Worm (Caenorhabditis elegans) whole organism, L1 larva: ENCODE data around the gene C07A4.2.

Experiments
- C16A3.4 ChIP-seq: fragments of 150-350 bp; optimal IDR thresholded peaks from 2 replicates; lab custom pipeline; 2014; ENCODE audit warnings: missing biosample characterization, missing genetic modification characterization
- F16B12.6 ChIP-seq: fragments of 150-350 bp; optimal IDR thresholded peaks from 2 replicates; lab custom pipeline; 2014; ENCODE audit warnings: missing biosample characterization, missing genetic modification characterization
- ama-1 ChIP-seq: fragments of 150-350 bp; optimal IDR thresholded peaks from 2 replicates; lab custom pipeline; 2014
- blmp-1 ChIP-seq: fragments of 150-350 bp; optimal IDR thresholded peaks from 2 replicates; lab custom pipeline; 2014; ENCODE audit warnings: missing biosample characterization, missing genetic modification characterization
- ceh-63 ChIP-seq: fragments of 200-800 bp; sonication (Bioruptor generic); optimal IDR thresholded peaks from 2 replicates; lab custom pipeline; 2018; ENCODE audit warnings: mild to moderate bottlenecking, missing genetic modification characterization, missing compliant biosample characterization
- ceh-8 ChIP-seq: fragments of 200-800 bp; sonication (Bioruptor generic); optimal IDR thresholded peaks from 2 replicates; lab custom pipeline; 2018; ENCODE audit warnings: mild to moderate bottlenecking, missing genetic modification characterization, moderate library complexity, missing compliant biosample characterization
- ceh-82 ChIP-seq, 3 experiments: fragments of 150-350 bp in 1 of 3; sonication (generic microtip) in 2 of 3; optimal IDR thresholded peaks; 2 replicates each; lab custom pipeline; 2014 to 2017; ENCODE audit warnings: missing biosample characterization in 3 of 3, missing genetic modification characterization in 3 of 3
- ceh-90 ChIP-seq: sonication (generic microtip); optimal IDR thresholded peaks from 2 replicates; lab custom pipeline; 2016; ENCODE audit warnings: missing genetic modification characterization, missing compliant biosample characterization
- ces-1 ChIP-seq: fragments of 150-350 bp; optimal IDR thresholded peaks from 2 replicates; lab custom pipeline; 2014; ENCODE audit warnings: missing biosample characterization, missing genetic modification reagents, missing genetic modification characterization
- dpl-1 ChIP-seq, 3 experiments: fragments of 150-350 bp in 2 of 3; sonication (generic microtip) in 1 of 3; optimal IDR thresholded peaks; 2 replicates each; lab custom pipeline; 2014 to 2017; ENCODE audit warnings: missing biosample characterization in 3 of 3, missing genetic modification characterization in 3 of 3, missing genetic modification reagents in 3 of 3
- dsc-1 ChIP-seq: sonication (generic microtip); optimal IDR thresholded peaks from 2 replicates; lab custom pipeline; 2016; ENCODE audit warnings: mild to moderate bottlenecking, missing genetic modification characterization, missing compliant biosample characterization
- efl-1 ChIP-seq, 4 experiments: fragments of 150-350 bp; optimal IDR thresholded peaks in 3 of 4; peaks in 1 of 4; 1 replicate in 1 of 4; 2 replicates in 3 of 4; lab custom pipeline; 2014; ENCODE audit warnings: missing biosample characterization in 2 of 4, missing genetic modification characterization in 2 of 4, missing genetic modification reagents in 2 of 4
- efl-3 ChIP-seq: fragments of 200-800 bp; sonication (Bioruptor generic); optimal IDR thresholded peaks from 2 replicates; lab custom pipeline; 2018; ENCODE audit warnings: mild to moderate bottlenecking, missing genetic modification characterization, missing compliant biosample characterization
- egl-27 ChIP-seq, 2 experiments: fragments of 150-350 bp in 1 of 2; sonication (generic microtip); optimal IDR thresholded peaks; 3 replicates each; lab custom pipeline; 2017 to 2018; ENCODE audit warnings: missing biosample characterization in 2 of 2, missing genetic modification characterization in 2 of 2, missing genetic modification reagents in 2 of 2
- elt-3 ChIP-seq, 6 experiments: fragments of 150-350 bp in 1 of 6; sonication (generic microtip); optimal IDR thresholded peaks; 2 replicates each; lab custom pipeline; 2017 to 2018; ENCODE audit warnings: missing biosample characterization in 6 of 6, missing genetic modification characterization in 6 of 6, inconsistent platforms in 1 of 6
- fkh-10 ChIP-seq: sonication (generic microtip); optimal IDR thresholded peaks from 2 replicates; lab custom pipeline; 2017; ENCODE audit warnings: missing biosample characterization, missing genetic modification reagents, missing genetic modification characterization
- fkh-8 ChIP-seq: sonication (generic microtip); optimal IDR thresholded peaks from 2 replicates; lab custom pipeline; 2016; ENCODE audit warnings: mild to moderate bottlenecking, missing genetic modification characterization, missing compliant biosample characterization
- hlh-17 ChIP-seq: fragments of 200-800 bp; sonication (Bioruptor generic); optimal IDR thresholded peaks from 2 replicates; lab custom pipeline; 2018; ENCODE audit warnings: missing genetic modification characterization, mild to moderate bottlenecking, missing compliant biosample characterization, moderate library complexity, borderline replicate concordance
- hpl-2 ChIP-seq: fragments of 150-350 bp; optimal IDR thresholded peaks from 2 replicates; lab custom pipeline; 2014; ENCODE audit warnings: missing biosample characterization, missing genetic modification reagents, missing genetic modification characterization
- irx-1 ChIP-seq: sonication (generic microtip); optimal IDR thresholded peaks from 2 replicates; lab custom pipeline; 2016; ENCODE audit warnings: missing genetic modification characterization, missing compliant biosample characterization
- isw-1 ChIP-seq: fragments of 200-800 bp; sonication (Bioruptor generic); IDR thresholded peaks from 2 replicates; pipeline ENCODE4 v1.3.6; 2022; ENCODE audit warnings: missing genetic modification characterization, missing compliant biosample characterization
- jun-1 ChIP-seq: fragments of 150-350 bp; optimal IDR thresholded peaks from 2 replicates; lab custom pipeline; 2014; ENCODE audit warnings: missing biosample characterization, missing genetic modification reagents, missing genetic modification characterization
- lin-13 ChIP-seq: fragments of 150-350 bp; optimal IDR thresholded peaks from 2 replicates; lab custom pipeline; 2014; ENCODE audit warnings: missing biosample characterization, missing genetic modification reagents, missing genetic modification characterization
- lin-15B ChIP-seq: fragments of 150-350 bp; sonication (generic microtip); optimal IDR thresholded peaks from 3 replicates; lab custom pipeline; 2014; ENCODE audit warnings: missing biosample characterization, missing genetic modification characterization
- lin-35 ChIP-seq, 2 experiments: fragments of 150-350 bp; optimal IDR thresholded peaks; 2 replicates each; lab custom pipeline; 2014; ENCODE audit warnings: missing biosample characterization in 2 of 2, missing genetic modification characterization in 2 of 2, missing genetic modification reagents in 2 of 2
- lin-39 ChIP-seq: fragments of 150-350 bp; optimal IDR thresholded peaks from 2 replicates; lab custom pipeline; 2014; ENCODE audit warnings: missing biosample characterization, missing genetic modification reagents, missing genetic modification characterization
- mab-9 ChIP-seq: fragments of 200-800 bp; sonication (Bioruptor generic); IDR thresholded peaks from 2 replicates; pipeline ENCODE4 v1.3.6; 2022; ENCODE audit warnings: missing genetic modification reagents, missing genetic modification characterization, missing compliant biosample characterization
- mef-2 ChIP-seq: fragments of 150-350 bp; optimal IDR thresholded peaks from 2 replicates; lab custom pipeline; 2014; ENCODE audit warnings: missing biosample characterization, missing genetic modification characterization
- nhr-20 ChIP-seq: sonication (generic microtip); optimal IDR thresholded peaks from 2 replicates; lab custom pipeline; 2016; ENCODE audit warnings: mild to moderate bottlenecking, missing genetic modification characterization, missing compliant biosample characterization
- nhr-71 ChIP-seq: sonication (generic microtip); optimal IDR thresholded peaks from 2 replicates; lab custom pipeline; 2016; ENCODE audit warnings: mild to moderate bottlenecking, missing genetic modification characterization, moderate library complexity, missing compliant biosample characterization
- nhr-76 ChIP-seq: sonication (generic microtip); optimal IDR thresholded peaks from 2 replicates; lab custom pipeline; 2017; ENCODE audit warnings: missing biosample characterization, missing genetic modification characterization
- nhr-77 ChIP-seq: fragments of 150-350 bp; optimal IDR thresholded peaks from 2 replicates; lab custom pipeline; 2014; ENCODE audit warnings: missing biosample characterization, missing genetic modification characterization
- nhr-84 ChIP-seq: sonication (generic microtip); optimal IDR thresholded peaks from 2 replicates; lab custom pipeline; 2017; ENCODE audit warnings: missing biosample characterization, missing genetic modification characterization
- nhr-85 ChIP-seq: sonication (generic microtip); peaks from one replicate; lab custom pipeline; 2016; ENCODE audit warnings: missing genetic modification characterization, inconsistent platforms, missing compliant biosample characterization
- nhr-90 ChIP-seq: sonication (generic microtip); optimal IDR thresholded peaks from 2 replicates; lab custom pipeline; 2016; ENCODE audit warnings: mild to moderate bottlenecking, missing genetic modification characterization, missing compliant biosample characterization; ENCODE audit not compliant: poor library complexity
- pax-3 ChIP-seq: fragments of 200-800 bp; sonication (Bioruptor generic); optimal IDR thresholded peaks from 2 replicates; lab custom pipeline; 2018; ENCODE audit warnings: mild to moderate bottlenecking, missing genetic modification characterization, moderate library complexity, missing compliant biosample characterization
- rnt-1 ChIP-seq: sonication (generic microtip); optimal IDR thresholded peaks from 2 replicates; lab custom pipeline; 2016; ENCODE audit warnings: mild to moderate bottlenecking, missing genetic modification characterization, moderate library complexity, missing compliant biosample characterization
- snpc-4 ChIP-seq: fragments of 150-350 bp; optimal IDR thresholded peaks from 2 replicates; lab custom pipeline; 2014; ENCODE audit warnings: missing biosample characterization, missing genetic modification characterization
- sox-4 ChIP-seq: sonication (generic microtip); optimal IDR thresholded peaks from 2 replicates; lab custom pipeline; 2016; ENCODE audit warnings: missing genetic modification characterization, missing compliant biosample characterization
- tbx-2 ChIP-seq: sonication (generic microtip); optimal IDR thresholded peaks from 2 replicates; lab custom pipeline; 2016; ENCODE audit warnings: missing genetic modification characterization, missing compliant biosample characterization
- unc-130 ChIP-seq: fragments of 150-350 bp; optimal IDR thresholded peaks from 2 replicates; lab custom pipeline; 2017; ENCODE audit warnings: missing biosample characterization, missing genetic modification characterization, inconsistent platforms
- unc-30 ChIP-seq: sonication (generic microtip); optimal IDR thresholded peaks from 2 replicates; lab custom pipeline; 2017; ENCODE audit warnings: missing biosample characterization, missing genetic modification characterization
- unc-62 ChIP-seq: fragments of 150-350 bp; optimal IDR thresholded peaks from 2 replicates; lab custom pipeline; 2014; ENCODE audit warnings: missing biosample characterization, missing genetic modification reagents, missing genetic modification characterization
- xbp-1 ChIP-seq: sonication (generic microtip); optimal IDR thresholded peaks from 2 replicates; lab custom pipeline; 2016; ENCODE audit warnings: missing genetic modification characterization, missing compliant biosample characterization
- zag-1 ChIP-seq: fragments of 150-350 bp; optimal IDR thresholded peaks from 2 replicates; lab custom pipeline; 2014; ENCODE audit warnings: missing biosample characterization, missing genetic modification characterization
- zip-4 ChIP-seq: fragments of 200-800 bp; sonication (Bioruptor generic); optimal IDR thresholded peaks from 2 replicates; lab custom pipeline; 2018; ENCODE audit warnings: mild to moderate bottlenecking, missing genetic modification characterization, moderate library complexity, missing compliant biosample characterization
- ztf-11 ChIP-seq, 2 experiments: sonication (generic microtip); optimal IDR thresholded peaks; 2 replicates each; lab custom pipeline; 2016 to 2017; ENCODE audit warnings: missing genetic modification characterization in 2 of 2, missing biosample characterization in 1 of 2, missing compliant biosample characterization in 1 of 2
- ztf-4 ChIP-seq: fragments of 150-350 bp; optimal IDR thresholded peaks from 2 replicates; lab custom pipeline; 2014; ENCODE audit warnings: missing biosample characterization, missing genetic modification characterization

C07A4.2 gene

ce11 chrX:10146592-10146991 lies 25.4 kb upstream of the C07A4.2 start, which contains the start of gene unc-115 (continued):
- TF ChIP-seq dpl-1 (GFP tag; optimal IDR thresholded peaks at IDR 0.05; lab: Kevin White, UChicago), result peak in 1 of 3 experiments; percentile 42
- peak; percentile 6 for TF ChIP-seq zip-4 (GFP tag; lab: Kevin White, UChicago)
- peak; percentile 23 for TF ChIP-seq pax-3 (tag; lab: Kevin White, UChicago)
- no peak for TF ChIP-seq ama-1
- TF ChIP-seq nhr-20 (tag; lab: Kevin White, UChicago), result peak; percentile 85
- TF ChIP-seq mef-2, result peak; percentile 18
- peak; percentile 78 for TF ChIP-seq fkh-8
- peak; percentile 56 to 64 for TF ChIP-seq lin-35 (GFP tag; optimal IDR thresholded peaks at IDR 0.05; lab: Kevin White, UChicago)
- no peak for TF ChIP-seq zag-1 (tag; lab: Kevin White, UChicago)
- peak; percentile 78 for TF ChIP-seq dsc-1 (tag; lab: Kevin White, UChicago)
- peak; percentile 65 for TF ChIP-seq jun-1 (tag; lab: Kevin White, UChicago)
- peak; percentile 82 for TF ChIP-seq blmp-1 (tag; lab: Kevin White, UChicago)
- TF ChIP-seq mab-9 (GFP tag; lab: Robert Waterston, UW), result peak; percentile 76
- TF ChIP-seq efl-3 (GFP tag; lab: Kevin White, UChicago), result no peak
- no peak for TF ChIP-seq lin-39
- peak; percentile 73 for TF ChIP-seq ztf-4
- TF ChIP-seq sox-4 (tag; lab: Kevin White, UChicago), result peak; percentile 26
- TF ChIP-seq ceh-63, result no peak
- peak; percentile 76 for TF ChIP-seq fkh-10 (GFP tag; lab: Kevin White, UChicago)
- peak; percentile 86 for TF ChIP-seq nhr-85 (tag; lab: Kevin White, UChicago)
- peak; percentile 59 for TF ChIP-seq irx-1 (tag; lab: Kevin White, UChicago)
- peak in 2 of 6 experiments; percentile 34 to 64 for TF ChIP-seq elt-3 (tag; optimal IDR thresholded peaks at IDR 0.05; lab: Kevin White, UChicago)
- peak; percentile 36 for TF ChIP-seq ceh-8 (GFP tag; lab: Kevin White, UChicago)
- TF ChIP-seq egl-27 (tag; optimal IDR thresholded peaks at IDR 0.05; lab: Kevin White, UChicago), result peak; percentile 79 to 86
- TF ChIP-seq efl-1 (optimal IDR thresholded peaks at IDR 0.05; lab: Kevin White, UChicago), result peak; percentile 44 to 51
- peak in 1 of 2 experiments; percentile 94 for TF ChIP-seq efl-1 (GFP tag; optimal IDR thresholded peaks at IDR 0.05 in 1 of 2; lab: Kevin White, UChicago)
- peak; percentile 72 for TF ChIP-seq isw-1 (GFP tag; lab: Robert Waterston, UW)
- peak; percentile 71 for TF ChIP-seq ces-1 (GFP tag; lab: Kevin White, UChicago)
- TF ChIP-seq snpc-4 (tag; lab: Kevin White, UChicago), result peak; percentile 30
- peak; percentile 76 for TF ChIP-seq unc-130 (tag; lab: Kevin White, UChicago)
- no peak for TF ChIP-seq nhr-84 (tag; lab: Kevin White, UChicago)
- peak; percentile 35 for TF ChIP-seq C16A3.4 (tag; lab: Kevin White, UChicago)
- no peak for TF ChIP-seq unc-62
- peak; percentile 86 for TF ChIP-seq tbx-2 (tag; lab: Kevin White, UChicago)
- TF ChIP-seq, all 84 proteins: peak for 50

- TF ChIP-seq isw-1 (GFP tag; lab: Robert Waterston, UW) (no peak), F16B12.6 (tag; lab: Kevin White, UChicago) (no peak), nhr-77 (tag; lab: Kevin White, UChicago) (no peak), fkh-8 (no peak), dpl-1 (GFP tag; optimal IDR thresholded peaks at IDR 0.05; lab: Kevin White, UChicago) (no peak), ceh-90 (tag; lab: Kevin White, UChicago) (no peak), nhr-90 (tag; lab: Kevin White, UChicago) (no peak), lin-15B (no peak), unc-30 (tag; lab: Kevin White, UChicago) (no peak), unc-62 (peak; percentile 35), elt-3 (tag; optimal IDR thresholded peaks at IDR 0.05; lab: Kevin White, UChicago) (peak in 1 of 6 experiments; percentile 3), hpl-2 (GFP tag; lab: Kevin White, UChicago) (no peak), blmp-1 (tag; lab: Kevin White, UChicago) (peak; percentile 93), lin-35 (GFP tag; optimal IDR thresholded peaks at IDR 0.05; lab: Kevin White, UChicago) (no peak), efl-1 (optimal IDR thresholded peaks at IDR 0.05; lab: Kevin White, UChicago) (no peak), efl-1 (GFP tag; optimal IDR thresholded peaks at IDR 0.05 in 1 of 2; lab: Kevin White, UChicago) (peak in 1 of 2 experiments; percentile 80), ceh-82 (tag; optimal IDR thresholded peaks at IDR 0.05; lab: Kevin White, UChicago) (no peak), lin-39 (no peak), nhr-76 (no peak), jun-1 (tag; lab: Kevin White, UChicago) (no peak), hlh-17 (GFP tag; lab: Kevin White, UChicago) (no peak), dsc-1 (tag; lab: Kevin White, UChicago) (no peak), nhr-20 (tag; lab: Kevin White, UChicago) (no peak), lin-13 (GFP tag; lab: Kevin White, UChicago) (no peak), pax-3 (tag; lab: Kevin White, UChicago) (no peak), ztf-11 (tag; optimal IDR thresholded peaks at IDR 0.05; lab: Kevin White, UChicago) (no peak), nhr-85 (tag; lab: Kevin White, UChicago) (peak; percentile 45), nhr-71 (no peak), ceh-8 (GFP tag; lab: Kevin White, UChicago) (no peak), xbp-1 (no peak), rnt-1 (tag; lab: Kevin White, UChicago) (no peak)
These were observed 24.8 kb upstream of the C07A4.2 start for ce11 chrX:10147236-10147635.
